Fruit fly (Drosophila melanogaster) whole organism, embryonic: ENCODE results near the gene Sec15.

ENCODE experiments used
- Abd-B ChIP-seq: fragments of 200-800 bp; sonication (Bioruptor generic); optimal IDR thresholded peaks from 2 replicates; lab custom pipeline; 2018; ENCODE audit warnings: missing biosample characterization, mild to moderate bottlenecking, missing genetic modification characterization, moderate library complexity
- CG10565 ChIP-seq: fragments of 200-800 bp; sonication (Bioruptor generic); optimal IDR thresholded peaks from 3 replicates; lab custom pipeline; 2016; ENCODE audit warnings: missing biosample characterization, mild to moderate bottlenecking, missing genetic modification characterization
- CG10959 ChIP-seq: fragments of 200-800 bp; sonication (Bioruptor generic); IDR thresholded peaks from 2 replicates; pipeline ENCODE4 v1.3.6; 2022; ENCODE audit warnings: missing biosample characterization, missing genetic modification characterization
- CG11093 ChIP-seq: fragments of 200-800 bp; sonication (Bioruptor generic); IDR thresholded peaks from 3 replicates; pipeline ENCODE4 v1.3.6; 2022; ENCODE audit warnings: missing biosample characterization, missing genetic modification characterization
- CG11247 ChIP-seq: fragments of 200-800 bp; sonication (Bioruptor generic); IDR thresholded peaks from 2 replicates; pipeline ENCODE4 v1.3.6; 2022; ENCODE audit warnings: missing biosample characterization, missing genetic modification characterization
- CG11696 ChIP-seq: fragments of 200-800 bp; sonication (Bioruptor generic); IDR thresholded peaks from 2 replicates; pipeline ENCODE4 v1.3.6; 2022; ENCODE audit warnings: missing biosample characterization, missing genetic modification characterization
- CG12071 ChIP-seq: fragments of 200-800 bp; sonication (Bioruptor generic); optimal IDR thresholded peaks from 3 replicates; lab custom pipeline; 2018; ENCODE audit warnings: missing biosample characterization, mild to moderate bottlenecking, missing genetic modification characterization
- CG12659 ChIP-seq: fragments of 200-800 bp; sonication (Bioruptor generic); optimal IDR thresholded peaks from 3 replicates; lab custom pipeline; 2017; ENCODE audit warnings: mild to moderate bottlenecking, missing biosample characterization, missing genetic modification reagents, missing genetic modification characterization
- CG14441 ChIP-seq: fragments of 200-800 bp; sonication (Bioruptor generic); IDR thresholded peaks from 2 replicates; pipeline ENCODE4 v1.3.6; 2022; ENCODE audit warnings: missing biosample characterization, missing genetic modification characterization
- CG17361 ChIP-seq: fragments of 200-800 bp; sonication (Bioruptor generic); IDR thresholded peaks from 3 replicates; pipeline ENCODE4 v1.3.6; 2022; ENCODE audit warnings: missing biosample characterization, missing genetic modification characterization
- CG2129 ChIP-seq: fragments of 200-800 bp; sonication (Bioruptor generic); IDR thresholded peaks from 2 replicates; pipeline ENCODE4 v1.3.6; 2022; ENCODE audit warnings: missing biosample characterization, missing genetic modification characterization; ENCODE audit not compliant: partially characterized antibody
- CG30403 ChIP-seq: fragments of 200-800 bp; sonication (Bioruptor generic); optimal IDR thresholded peaks from 3 replicates; lab custom pipeline; 2016; ENCODE audit warnings: missing biosample characterization, missing genetic modification characterization
- CG3163 ChIP-seq: fragments of 200-800 bp; sonication (Bioruptor generic); optimal IDR thresholded peaks from 3 replicates; lab custom pipeline; 2016; ENCODE audit warnings: missing biosample characterization, missing genetic modification characterization
- CG4282 ChIP-seq: fragments of 200-800 bp; sonication (Bioruptor generic); optimal IDR thresholded peaks from 2 replicates; lab custom pipeline; 2016; ENCODE audit warnings: missing biosample characterization, missing genetic modification characterization
- CG9797 ChIP-seq: fragments of 200-800 bp; sonication (Bioruptor generic); optimal IDR thresholded peaks from 3 replicates; lab custom pipeline; 2018; ENCODE audit warnings: missing biosample characterization, mild to moderate bottlenecking, missing genetic modification characterization
- Fer2 ChIP-seq: fragments of 200-800 bp; sonication (Bioruptor generic); optimal IDR thresholded peaks from 2 replicates; lab custom pipeline; 2018; ENCODE audit warnings: missing biosample characterization, mild to moderate bottlenecking, missing genetic modification characterization, moderate library complexity
- GATAe ChIP-seq: fragments of 200-800 bp; sonication (Bioruptor generic); conservative IDR thresholded peaks from 2 replicates; pipeline ENCODE4 v1.3.6; 2022; ENCODE audit warnings: missing biosample characterization, missing genetic modification characterization
- H15 ChIP-seq: fragments of 200-800 bp; sonication (Bioruptor generic); IDR thresholded peaks from 3 replicates; pipeline ENCODE4 v1.3.6; 2022; ENCODE audit warnings: missing biosample characterization, missing genetic modification characterization
- HHEX ChIP-seq: fragments of 200-800 bp; sonication (Bioruptor generic); optimal IDR thresholded peaks from 3 replicates; lab custom pipeline; 2017; ENCODE audit warnings: missing biosample characterization, mild to moderate bottlenecking, missing genetic modification characterization, missing genetic modification reagents
- MTF-1 ChIP-seq: fragments of 200-800 bp; sonication (Bioruptor generic); optimal IDR thresholded peaks from 2 replicates; lab custom pipeline; 2018; ENCODE audit warnings: missing biosample characterization, mild to moderate bottlenecking, missing genetic modification characterization, borderline replicate concordance
- Meics ChIP-seq: fragments of 200-800 bp; sonication (Bioruptor generic); optimal IDR thresholded peaks from 2 replicates; lab custom pipeline; 2017; ENCODE audit warnings: missing biosample characterization, mild to moderate bottlenecking, missing genetic modification characterization
- Mrtf ChIP-seq: fragments of 200-800 bp; sonication (Bioruptor generic); IDR thresholded peaks from 3 replicates; pipeline ENCODE4 v1.3.6; 2022; ENCODE audit warnings: missing biosample characterization, missing genetic modification characterization
- Neu2 ChIP-seq: fragments of 200-800 bp; sonication (Bioruptor generic); optimal IDR thresholded peaks from 3 replicates; lab custom pipeline; 2016; ENCODE audit warnings: missing biosample characterization, missing genetic modification characterization, borderline replicate concordance
- Nf-YC ChIP-seq: fragments of 200-800 bp; optimal IDR thresholded peaks from 3 replicates; lab custom pipeline; 2019; ENCODE audit warnings: missing biosample characterization, mild to moderate bottlenecking, missing genetic modification characterization, moderate library complexity
- NfI ChIP-seq: fragments of 200-800 bp; sonication (Bioruptor generic); optimal IDR thresholded peaks from 3 replicates; lab custom pipeline; 2018; ENCODE audit warnings: missing biosample characterization, mild to moderate bottlenecking, missing genetic modification characterization, moderate library complexity
- Six4 ChIP-seq: fragments of 200-800 bp; sonication (Bioruptor generic); optimal IDR thresholded peaks from 2 replicates; lab custom pipeline; 2016; ENCODE audit warnings: missing biosample characterization, missing genetic modification characterization
- Sox100B ChIP-seq: fragments of 200-800 bp; sonication (Bioruptor generic); optimal IDR thresholded peaks from 3 replicates; lab custom pipeline; 2018; ENCODE audit warnings: missing biosample characterization, mild to moderate bottlenecking, missing genetic modification characterization
- abd-A ChIP-seq: fragments of 200-800 bp; sonication (Bioruptor generic); optimal IDR thresholded peaks from 3 replicates; lab custom pipeline; 2019; ENCODE audit warnings: missing biosample characterization, mild to moderate bottlenecking, missing genetic modification characterization, moderate library complexity
- aop ChIP-seq: fragments of 200-800 bp; sonication (Bioruptor generic); IDR thresholded peaks from 2 replicates; pipeline ENCODE4 v1.3.6; 2022; ENCODE audit warnings: missing biosample characterization, missing genetic modification characterization
- bbx ChIP-seq: fragments of 200-800 bp; sonication (Bioruptor generic); IDR thresholded peaks from 2 replicates; pipeline ENCODE4 v1.3.6; 2022; ENCODE audit warnings: missing biosample characterization, missing genetic modification characterization; ENCODE audit not compliant: partially characterized antibody
- bigmax ChIP-seq: fragments of 200-800 bp; sonication (Bioruptor generic); optimal IDR thresholded peaks from 2 replicates; lab custom pipeline; 2018; ENCODE audit warnings: missing biosample characterization, mild to moderate bottlenecking, missing genetic modification characterization
- crc ChIP-seq: fragments of 200-800 bp; sonication (Bioruptor generic); optimal IDR thresholded peaks from 2 replicates; lab custom pipeline; 2016; ENCODE audit warnings: missing biosample characterization, missing genetic modification characterization
- esg ChIP-seq: fragments of 200-800 bp; sonication (Bioruptor generic); conservative IDR thresholded peaks from 2 replicates; pipeline ENCODE4 v1.3.6; 2022; ENCODE audit warnings: missing biosample characterization, missing genetic modification characterization
- gcm ChIP-seq: fragments of 200-800 bp; sonication (Bioruptor generic); optimal IDR thresholded peaks from 2 replicates; lab custom pipeline; 2019; ENCODE audit warnings: missing biosample characterization, mild to moderate bottlenecking, missing genetic modification characterization, moderate library complexity
- knrl ChIP-seq: fragments of 200-800 bp; sonication (Bioruptor generic); IDR thresholded peaks from 3 replicates; pipeline ENCODE4 v1.3.6; 2022; ENCODE audit warnings: missing biosample characterization, missing genetic modification characterization; ENCODE audit not compliant: partially characterized antibody
- lbe ChIP-seq: fragments of 200-800 bp; sonication (Bioruptor generic); optimal IDR thresholded peaks from 2 replicates; lab custom pipeline; 2016; ENCODE audit warnings: missing biosample characterization, mild to moderate bottlenecking, missing genetic modification characterization
- lov ChIP-seq, 2 experiments: fragments of 200-800 bp in 1 of 2; fragments of >200 bp in 1 of 2; sonication (Bioruptor generic) in 1 of 2; IDR thresholded peaks in 1 of 2; optimal IDR thresholded peaks in 1 of 2; 2 replicates in 1 of 2; 3 replicates in 1 of 2; pipeline versions ENCODE4 v1.3.6 to Lab custom; 2017 to 2022; ENCODE audit warnings: missing biosample characterization in 1 of 2, missing genetic modification characterization in 1 of 2
- nerfin-1 ChIP-seq: fragments of 200-800 bp; sonication (Bioruptor generic); optimal IDR thresholded peaks from 3 replicates; lab custom pipeline; 2019; ENCODE audit warnings: missing biosample characterization, mild to moderate bottlenecking, missing genetic modification characterization, moderate library complexity
- pfk ChIP-seq: fragments of 200-800 bp; sonication (Bioruptor generic); optimal IDR thresholded peaks from 2 replicates; lab custom pipeline; 2018; ENCODE audit warnings: missing biosample characterization, mild to moderate bottlenecking, missing genetic modification characterization, moderate library complexity
- pzg ChIP-seq: fragments of 200-800 bp; sonication (Bioruptor generic); optimal IDR thresholded peaks from 3 replicates; lab custom pipeline; 2018; ENCODE audit warnings: missing biosample characterization, mild to moderate bottlenecking, missing genetic modification characterization, moderate library complexity
- salm ChIP-seq: fragments of 200-800 bp; sonication (Bioruptor generic); optimal IDR thresholded peaks from 2 replicates; lab custom pipeline; 2018; ENCODE audit warnings: missing biosample characterization, mild to moderate bottlenecking, missing genetic modification characterization
- sc ChIP-seq, 3 experiments: fragments of >200 bp in 2 of 3; fragments of 200-800 bp in 1 of 3; sonication (Bioruptor generic) in 1 of 3; optimal IDR thresholded peaks; 2 replicates in 2 of 3; 3 replicates in 1 of 3; lab custom pipeline; 2017; ENCODE audit warnings: mild to moderate bottlenecking in 1 of 3, missing biosample characterization in 1 of 3, missing genetic modification characterization in 1 of 3, missing genetic modification reagents in 1 of 3
- sisA ChIP-seq: fragments of 200-800 bp; sonication (Bioruptor generic); IDR thresholded peaks from 2 replicates; pipeline ENCODE4 v1.3.6; 2022; ENCODE audit warnings: missing biosample characterization, missing genetic modification characterization
- sqz ChIP-seq: fragments of 200-800 bp; sonication (Bioruptor generic); optimal IDR thresholded peaks from 3 replicates; lab custom pipeline; 2018; ENCODE audit warnings: missing biosample characterization, mild to moderate bottlenecking, missing genetic modification characterization
- sr ChIP-seq: fragments of 200-800 bp; sonication (Bioruptor generic); IDR thresholded peaks from 3 replicates; pipeline ENCODE4 v1.3.6; 2022; ENCODE audit warnings: missing biosample characterization, missing genetic modification characterization
- tin ChIP-seq: fragments of 200-800 bp; sonication (Bioruptor generic); optimal IDR thresholded peaks from 3 replicates; lab custom pipeline; 2016; ENCODE audit warnings: missing biosample characterization, missing genetic modification characterization
- tna ChIP-seq: fragments of 200-800 bp; sonication (Bioruptor generic); IDR thresholded peaks from 2 replicates; pipeline ENCODE4 v1.3.6; 2022; ENCODE audit warnings: missing biosample characterization, missing genetic modification characterization; ENCODE audit not compliant: partially characterized antibody
- toy ChIP-seq: fragments of 200-800 bp; sonication (Bioruptor generic); IDR thresholded peaks from 2 replicates; pipeline ENCODE4 v1.3.6; 2022; ENCODE audit warnings: missing biosample characterization, missing genetic modification characterization
- wor ChIP-seq: fragments of 200-800 bp; sonication (Bioruptor generic); IDR thresholded peaks from 2 replicates; pipeline ENCODE4 v1.3.6; 2022; ENCODE audit warnings: missing biosample characterization, missing genetic modification characterization
- zen2 ChIP-seq: fragments of 200-800 bp; sonication (Bioruptor generic); IDR thresholded peaks from 3 replicates; pipeline ENCODE4 v1.3.6; 2022; ENCODE audit warnings: missing biosample characterization, missing genetic modification characterization; ENCODE audit not compliant: partially characterized antibody

Gene Sec15

DNA sequence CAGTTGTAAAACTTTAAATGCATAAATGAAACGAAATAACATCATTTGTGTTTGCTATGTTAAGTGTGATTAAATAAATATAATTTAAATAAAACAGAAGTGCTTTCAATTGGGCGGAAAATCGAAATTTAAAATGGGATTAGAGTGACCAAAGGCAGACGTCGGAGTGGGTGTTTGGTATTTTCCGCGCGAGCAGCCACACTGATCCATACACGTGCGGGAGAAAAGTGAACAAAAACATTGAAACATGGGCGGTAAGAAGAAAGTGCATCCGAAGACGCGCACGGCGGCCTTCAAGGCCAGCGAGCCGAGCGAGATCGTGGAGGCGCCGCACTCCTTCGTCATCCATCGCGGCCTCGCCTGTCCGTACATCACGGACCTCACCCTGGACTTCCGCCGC is 8.3 kb upstream of the Sec15 start, which contains the start of gene ppan (continued):
- TF ChIP-seq Mrtf (GFP tag; lab: Robert Waterston, UW) = no peak
- no peak for TF ChIP-seq abd-A (tag; lab: Kevin White, UChicago)
- TF ChIP-seq MTF-1 (GFP tag; lab: Kevin White, UChicago) = no peak
- no peak for TF ChIP-seq salm (tag; lab: Kevin White, UChicago)
- TF ChIP-seq CG17361 (GFP tag; lab: Robert Waterston, UW) = no peak
- no peak for TF ChIP-seq CG11093
- TF ChIP-seq NfI (GFP tag; lab: Kevin White, UChicago) = no peak
- TF ChIP-seq tna (GFP tag; lab: Robert Waterston, UW) = no peak; the same call in 1 of the 2 replicates
- TF ChIP-seq zen2 = no peak
- TF ChIP-seq lbe (GFP tag; lab: Kevin White, UChicago) = no peak
- no peak for TF ChIP-seq H15
- TF ChIP-seq CG2129 = no peak
- no peak for TF ChIP-seq CG11247
- TF ChIP-seq Neu2 (GFP tag; lab: Kevin White, UChicago) = no peak
- no peak for TF ChIP-seq nerfin-1 (tag; lab: Kevin White, UChicago)
- no peak for TF ChIP-seq CG14441 (GFP tag; lab: Robert Waterston, UW)
- TF ChIP-seq CG3163 (GFP tag; lab: Kevin White, UChicago) = no peak
- TF ChIP-seq Six4 (GFP tag; lab: Kevin White, UChicago) = no peak
- TF ChIP-seq sqz (GFP tag; lab: Kevin White, UChicago) = no peak
- TF ChIP-seq knrl = peak; percentile 44; the same call in 1 of the 3 replicates
- TF ChIP-seq tin = no peak
- TF ChIP-seq Abd-B (GFP tag; lab: Kevin White, UChicago) = no peak
- TF ChIP-seq GATAe (GFP tag; lab: Robert Waterston, UW) = no peak
- no peak for TF ChIP-seq sr (GFP tag; lab: Robert Waterston, UW)
- TF ChIP-seq bbx = 0 out of 2 replicates have a peak, but pooled peaks have one; percentile 31
- no peak for TF ChIP-seq aop
- TF ChIP-seq esg = no peak
- TF ChIP-seq toy (GFP tag; lab: Robert Waterston, UW) = no peak
- no peak for TF ChIP-seq CG4282 (GFP tag; lab: Kevin White, UChicago)
- TF ChIP-seq CG10959 = no peak
- TF ChIP-seq pfk (GFP tag; lab: Kevin White, UChicago) = no peak
- no peak for TF ChIP-seq Nf-YC (tag; lab: Kevin White, UChicago)
- TF ChIP-seq pzg (GFP tag; lab: Kevin White, UChicago) = peak; percentile 78
- no peak for TF ChIP-seq bigmax (GFP tag; lab: Kevin White, UChicago)
- TF ChIP-seq sisA (GFP tag; lab: Robert Waterston, UW) = no peak
- TF ChIP-seq Fer2 = no peak
- no peak for TF ChIP-seq CG10565 (GFP tag; lab: Kevin White, UChicago)
- TF ChIP-seq wor (GFP tag; lab: Robert Waterston, UW) = no peak
- peak; percentile 87 for TF ChIP-seq CG9797 (GFP tag; lab: Kevin White, UChicago)
- TF ChIP-seq CG30403 = no peak
- TF ChIP-seq sc (optimal IDR thresholded peaks at IDR 0.05; lab: Kevin White, UChicago) = no peak
- no peak for TF ChIP-seq sc (GFP tag; optimal IDR thresholded peaks at IDR 0.05; lab: Kevin White, UChicago)
- no peak for TF ChIP-seq Meics (GFP tag; lab: Kevin White, UChicago)
- TF ChIP-seq CG12071 = no peak
- no peak for TF ChIP-seq Sox100B (GFP tag; lab: Kevin White, UChicago)
- no peak for TF ChIP-seq crc (GFP tag; lab: Kevin White, UChicago)
- no peak for TF ChIP-seq HHEX
- TF ChIP-seq CG12659 (GFP tag; lab: Kevin White, UChicago) = no peak
- no peak for TF ChIP-seq gcm (GFP tag; lab: Kevin White, UChicago)
- no peak for TF ChIP-seq lov (optimal IDR thresholded peaks at IDR 0.05; lab: Kevin White, UChicago)
- no peak for TF ChIP-seq lov (GFP tag; IDR thresholded peaks at IDR 0.05; lab: Robert Waterston, UW)
- no peak for TF ChIP-seq CG11696 (GFP tag; lab: Robert Waterston, UW)
